Worm (Caenorhabditis elegans) whole organism, L2 larva: ENCODE data around the gene F56D3.1.

Experiments
- F13H6.1 ChIP-seq: sonication (generic microtip); optimal IDR thresholded peaks from 2 replicates; lab custom pipeline; 2016; ENCODE audit warnings: missing genetic modification characterization, missing compliant biosample characterization
- Y55F3AM.14 ChIP-seq: fragments of 200-800 bp; sonication (Bioruptor generic); optimal IDR thresholded peaks from 2 replicates; lab custom pipeline; 2018; ENCODE audit warnings: mild to moderate bottlenecking, missing genetic modification characterization, missing compliant biosample characterization
- alr-1 ChIP-seq: fragments of 150-350 bp; optimal IDR thresholded peaks from 2 replicates; lab custom pipeline; 2014; ENCODE audit warnings: missing biosample characterization, missing genetic modification characterization
- aly-2 ChIP-seq: fragments of 150-350 bp; optimal IDR thresholded peaks from 2 replicates; lab custom pipeline; 2014; ENCODE audit warnings: missing biosample characterization, missing genetic modification characterization
- ama-1 ChIP-seq: fragments of 150-350 bp; optimal IDR thresholded peaks from 2 replicates; lab custom pipeline; 2018; ENCODE audit warnings: inconsistent platforms
- ceh-16 ChIP-seq: fragments of 150-350 bp; optimal IDR thresholded peaks from 2 replicates; lab custom pipeline; 2014; ENCODE audit warnings: missing biosample characterization, missing genetic modification characterization
- ceh-82 ChIP-seq: fragments of 150-350 bp; optimal IDR thresholded peaks from 2 replicates; lab custom pipeline; 2014; ENCODE audit warnings: missing biosample characterization, missing genetic modification characterization
- egl-27 ChIP-seq: sonication (generic microtip); optimal IDR thresholded peaks from 3 replicates; lab custom pipeline; 2017; ENCODE audit warnings: missing biosample characterization, missing genetic modification reagents, missing genetic modification characterization
- elt-1 ChIP-seq: fragments of 150-350 bp; optimal IDR thresholded peaks from 2 replicates; lab custom pipeline; 2014; ENCODE audit warnings: missing biosample characterization, missing genetic modification characterization
- elt-3 ChIP-seq: sonication (generic microtip); optimal IDR thresholded peaks from 2 replicates; lab custom pipeline; 2017; ENCODE audit warnings: missing biosample characterization, missing genetic modification characterization
- gmeb-1 ChIP-seq: fragments of 150-350 bp; optimal IDR thresholded peaks from 2 replicates; lab custom pipeline; 2014; ENCODE audit warnings: missing biosample characterization, missing genetic modification characterization
- lin-11 ChIP-seq: fragments of 150-350 bp; sonication (generic microtip); optimal IDR thresholded peaks from 2 replicates; lab custom pipeline; 2014; ENCODE audit warnings: missing biosample characterization, missing genetic modification characterization, inconsistent platforms, mixed read lengths
- lin-13 ChIP-seq: fragments of 150-350 bp; optimal IDR thresholded peaks from 2 replicates; lab custom pipeline; 2014; ENCODE audit warnings: missing biosample characterization, missing genetic modification reagents, missing genetic modification characterization
- lin-39 ChIP-seq: fragments of 150-350 bp; optimal IDR thresholded peaks from 2 replicates; lab custom pipeline; 2014; ENCODE audit warnings: missing biosample characterization, missing genetic modification reagents, missing genetic modification characterization
- lsy-2 ChIP-seq, 2 experiments: fragments of 150-350 bp in 1 of 2; sonication (generic microtip) in 1 of 2; optimal IDR thresholded peaks; 2 replicates each; lab custom pipeline; 2014 to 2017; ENCODE audit warnings: missing biosample characterization in 2 of 2, missing genetic modification characterization in 2 of 2
- mab-5 ChIP-seq: fragments of 150-350 bp; optimal IDR thresholded peaks from 2 replicates; lab custom pipeline; 2014; ENCODE audit warnings: missing biosample characterization, missing genetic modification characterization
- mbf-1 ChIP-seq: sonication (generic microtip); optimal IDR thresholded peaks from 2 replicates; lab custom pipeline; 2017; ENCODE audit warnings: missing biosample characterization, missing genetic modification characterization
- mdl-1 ChIP-seq, 2 experiments: fragments of 150-350 bp in 1 of 2; sonication (generic microtip) in 1 of 2; optimal IDR thresholded peaks; 2 replicates each; lab custom pipeline; 2017; ENCODE audit warnings: missing biosample characterization in 2 of 2, missing genetic modification characterization in 2 of 2
- nhr-10 ChIP-seq: sonication (generic microtip); optimal IDR thresholded peaks from 2 replicates; lab custom pipeline; 2017; ENCODE audit warnings: missing biosample characterization, missing genetic modification characterization
- nhr-11 ChIP-seq: fragments of 150-350 bp; optimal IDR thresholded peaks from 2 replicates; lab custom pipeline; 2014; ENCODE audit warnings: missing biosample characterization, missing genetic modification characterization
- nhr-12 ChIP-seq: fragments of 150-350 bp; optimal IDR thresholded peaks from 2 replicates; lab custom pipeline; 2014; ENCODE audit warnings: missing biosample characterization, missing genetic modification characterization
- nhr-129 ChIP-seq: fragments of 150-350 bp; optimal IDR thresholded peaks from 2 replicates; lab custom pipeline; 2014; ENCODE audit warnings: missing biosample characterization, missing genetic modification characterization
- nhr-237 ChIP-seq: fragments of 150-350 bp; optimal IDR thresholded peaks from 2 replicates; lab custom pipeline; 2014; ENCODE audit warnings: missing biosample characterization, missing genetic modification characterization
- nhr-25 ChIP-seq: fragments of 150-350 bp; sonication (generic microtip); optimal IDR thresholded peaks from 3 replicates; lab custom pipeline; 2014; ENCODE audit warnings: missing biosample characterization, missing genetic modification characterization
- nhr-6 ChIP-seq: fragments of 150-350 bp; optimal IDR thresholded peaks from 2 replicates; lab custom pipeline; 2014; ENCODE audit warnings: missing biosample characterization, missing genetic modification characterization
- nhr-77 ChIP-seq: fragments of 150-350 bp; optimal IDR thresholded peaks from 2 replicates; lab custom pipeline; 2014; ENCODE audit warnings: missing biosample characterization, missing genetic modification characterization
- peb-1 ChIP-seq: fragments of 150-350 bp; optimal IDR thresholded peaks from 2 replicates; lab custom pipeline; 2014; ENCODE audit warnings: missing biosample characterization, missing genetic modification characterization
- sem-4 ChIP-seq: fragments of 150-350 bp; optimal IDR thresholded peaks from 2 replicates; lab custom pipeline; 2014; ENCODE audit warnings: missing biosample characterization, missing genetic modification reagents, missing genetic modification characterization
- skn-1 ChIP-seq: sonication (generic microtip); optimal IDR thresholded peaks from 2 replicates; lab custom pipeline; 2017; ENCODE audit warnings: missing biosample characterization, missing genetic modification characterization
- sma-9 ChIP-seq, 2 experiments: fragments of 150-350 bp in 1 of 2; sonication (generic microtip) in 1 of 2; optimal IDR thresholded peaks; 2 replicates each; lab custom pipeline; 2014 to 2016; ENCODE audit warnings: missing genetic modification characterization in 2 of 2, mild to moderate bottlenecking in 1 of 2, missing biosample characterization in 1 of 2, missing compliant biosample characterization in 1 of 2, missing genetic modification reagents in 1 of 2, moderate library complexity in 1 of 2
- snpc-4 ChIP-seq: fragments of 150-350 bp; optimal IDR thresholded peaks from 2 replicates; lab custom pipeline; 2014; ENCODE audit warnings: missing biosample characterization, missing genetic modification characterization
- unc-39 ChIP-seq: fragments of 150-350 bp; optimal IDR thresholded peaks from 2 replicates; lab custom pipeline; 2014; ENCODE audit warnings: missing biosample characterization, missing genetic modification characterization
- unc-55 ChIP-seq: fragments of 150-350 bp; sonication (generic microtip); optimal IDR thresholded peaks from 3 replicates; lab custom pipeline; 2014; ENCODE audit warnings: missing biosample characterization, missing genetic modification reagents, missing genetic modification characterization
- unc-62 ChIP-seq: fragments of 150-350 bp; optimal IDR thresholded peaks from 2 replicates; lab custom pipeline; 2014; ENCODE audit warnings: missing biosample characterization, missing genetic modification reagents, missing genetic modification characterization
- zag-1 ChIP-seq: fragments of 150-350 bp; optimal IDR thresholded peaks from 2 replicates; lab custom pipeline; 2014; ENCODE audit warnings: missing biosample characterization, missing genetic modification characterization
- ztf-1 ChIP-seq: fragments of 200-800 bp; sonication (Bioruptor generic); conservative IDR thresholded peaks from 2 replicates; pipeline ENCODE4 v1.3.6; 2022; ENCODE audit warnings: missing genetic modification characterization, missing compliant biosample characterization
- ztf-11 ChIP-seq: sonication (generic microtip); optimal IDR thresholded peaks from 2 replicates; lab custom pipeline; 2017; ENCODE audit warnings: missing biosample characterization, missing genetic modification characterization
- ztf-4 ChIP-seq: fragments of 150-350 bp; optimal IDR thresholded peaks from 2 replicates; lab custom pipeline; 2014; ENCODE audit warnings: missing biosample characterization, missing genetic modification characterization

Gene F56D3.1

DNA sequence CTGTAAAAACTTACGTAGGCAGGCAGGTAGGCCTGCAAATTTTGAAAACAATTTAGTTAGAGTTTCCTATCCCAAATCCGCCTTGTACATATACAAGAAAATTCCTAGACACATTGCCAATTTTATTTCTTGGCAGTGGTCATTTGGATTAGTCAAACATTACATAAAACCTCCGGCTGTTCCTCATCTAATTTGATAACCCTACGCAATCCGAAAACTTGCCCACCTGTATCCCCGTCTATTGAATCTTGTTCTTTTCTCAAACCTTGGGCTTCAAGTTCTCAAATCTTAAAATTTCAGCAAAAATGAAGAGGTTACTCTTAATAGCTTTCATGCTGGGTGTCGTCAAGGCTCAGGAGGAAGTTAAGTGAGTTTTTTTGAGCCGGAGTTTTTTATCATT is at the start of gene F56D3.1:
F56D3.1 (plus strand) TSS at position 301 of the 400 bp plus-strand sequence.
- TF ChIP-seq skn-1 (tag; lab: Kevin White, UChicago) (no peak), lin-13 (GFP tag; lab: Kevin White, UChicago) (no peak), nhr-25 (tag; lab: Kevin White, UChicago) (no peak), lin-11 (tag; lab: Kevin White, UChicago) (no peak), nhr-10 (tag; lab: Kevin White, UChicago) (no peak), ceh-16 (tag; lab: Kevin White, UChicago) (no peak), nhr-11 (no peak), aly-2 (tag; lab: Kevin White, UChicago) (no peak), sem-4 (tag; lab: Kevin White, UChicago) (no peak), nhr-237 (tag; lab: Kevin White, UChicago) (no peak), snpc-4 (no peak), ama-1 (no peak), unc-62 (no peak), ceh-82 (no peak), ztf-1 (GFP tag; lab: Robert Waterston, UW) (no peak), alr-1 (tag; lab: Kevin White, UChicago) (no peak), nhr-77 (tag; lab: Kevin White, UChicago) (no peak), zag-1 (tag; lab: Kevin White, UChicago) (no peak), nhr-129 (tag; lab: Kevin White, UChicago) (no peak), nhr-6 (tag; lab: Kevin White, UChicago) (no peak)
- TF ChIP-seq, all 48 proteins: peak for 0

DNA sequence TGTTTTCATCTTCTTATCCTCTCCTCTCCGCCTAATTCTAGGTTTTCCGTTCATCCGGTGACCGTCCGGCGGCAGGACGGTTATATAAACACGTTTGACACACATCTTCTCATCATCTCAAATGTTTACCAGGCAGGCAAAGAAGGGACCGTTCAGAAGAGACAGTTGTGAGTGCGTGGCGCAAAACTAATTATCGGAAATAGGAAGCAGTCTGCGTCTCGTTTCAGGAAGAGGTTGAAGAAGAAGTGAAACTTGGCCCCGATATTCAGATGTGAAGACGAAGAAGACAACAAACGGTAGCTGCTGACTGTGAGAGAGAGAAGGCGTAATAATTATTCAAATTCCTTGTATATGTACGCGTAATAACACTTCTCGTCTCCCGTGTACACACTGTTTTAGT is 47.4 kb upstream of the F56D3.1 start:
- TF ChIP-seq ceh-82 (no peak), mab-5 (tag; lab: Kevin White, UChicago) (no peak), lsy-2 (tag; optimal IDR thresholded peaks at IDR 0.05; lab: Kevin White, UChicago) (no peak), sma-9 (GFP tag; optimal IDR thresholded peaks at IDR 0.05; lab: Kevin White, UChicago) (no peak), sma-9 (tag; optimal IDR thresholded peaks at IDR 0.05; lab: Kevin White, UChicago) (no peak), skn-1 (tag; lab: Kevin White, UChicago) (no peak), ztf-11 (tag; lab: Kevin White, UChicago) (no peak), lin-13 (GFP tag; lab: Kevin White, UChicago) (no peak), unc-62 (no peak), F13H6.1 (tag; lab: Kevin White, UChicago) (no peak), nhr-129 (tag; lab: Kevin White, UChicago) (no peak), zag-1 (tag; lab: Kevin White, UChicago) (no peak), nhr-12 (tag; lab: Kevin White, UChicago) (no peak), sem-4 (tag; lab: Kevin White, UChicago) (no peak), nhr-10 (tag; lab: Kevin White, UChicago) (no peak), ztf-4 (tag; lab: Kevin White, UChicago) (no peak)

DNA sequence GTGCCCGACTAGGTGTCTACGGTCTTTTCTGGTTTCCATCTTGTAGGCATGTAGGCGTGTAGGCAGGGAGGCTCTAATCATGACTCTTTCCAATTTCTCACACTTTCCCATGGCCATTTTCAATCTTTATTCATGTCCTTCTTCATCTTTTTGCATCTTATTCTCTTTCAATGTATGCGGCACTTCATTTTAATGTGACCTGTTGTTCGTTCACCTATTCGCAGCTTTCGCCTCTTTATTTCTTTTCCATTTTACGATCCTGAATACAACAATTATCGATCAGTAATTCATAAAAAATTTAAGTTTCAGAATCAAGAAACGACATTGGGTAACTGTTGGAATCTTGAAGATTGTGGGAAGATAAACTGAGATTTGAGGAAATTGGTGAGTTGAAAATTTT is 45.7 kb upstream of the F56D3.1 start, which contains the start of gene rhgf-2:
rhgf-2 (plus strand) TSS at position 301 of the 400 bp plus-strand sequence.
- TF ChIP-seq unc-62 (no peak), mdl-1 (tag; optimal IDR thresholded peaks at IDR 0.05; lab: Kevin White, UChicago) (no peak), peb-1 (tag; lab: Kevin White, UChicago) (no peak), elt-1 (tag; lab: Kevin White, UChicago) (no peak), egl-27 (tag; lab: Kevin White, UChicago) (no peak), nhr-77 (tag; lab: Kevin White, UChicago) (no peak), lsy-2 (tag; optimal IDR thresholded peaks at IDR 0.05; lab: Kevin White, UChicago) (no peak), lin-11 (tag; lab: Kevin White, UChicago) (no peak), F13H6.1 (tag; lab: Kevin White, UChicago) (no peak), sem-4 (tag; lab: Kevin White, UChicago) (no peak), lin-39 (tag; lab: Kevin White, UChicago) (no peak)

DNA sequence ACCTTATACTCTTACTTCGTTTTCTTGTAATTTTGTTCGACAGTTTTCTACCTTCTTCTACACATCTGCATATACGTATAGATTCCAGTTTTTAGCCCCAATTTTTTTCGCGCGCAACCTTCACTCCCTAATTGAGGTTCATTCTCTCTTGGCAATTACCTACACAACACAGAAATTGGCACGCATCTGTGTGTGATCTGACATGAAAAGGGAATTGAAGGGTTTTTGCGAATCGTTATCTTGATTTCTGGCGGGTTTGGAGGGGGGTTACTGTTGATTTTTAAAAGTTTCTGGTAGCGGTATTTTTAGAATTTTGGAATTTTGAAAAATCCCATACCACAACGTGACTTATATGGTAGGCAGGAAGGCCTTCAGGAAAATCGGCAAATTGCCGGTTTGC is 43.4 kb upstream of the F56D3.1 start:
- TF ChIP-seq alr-1 (tag; lab: Kevin White, UChicago) = no peak
- TF ChIP-seq elt-3 (tag; lab: Kevin White, UChicago) = no peak
- no peak for TF ChIP-seq sma-9 (GFP tag; optimal IDR thresholded peaks at IDR 0.05; lab: Kevin White, UChicago)
- TF ChIP-seq sma-9 (tag; optimal IDR thresholded peaks at IDR 0.05; lab: Kevin White, UChicago) = no peak
- TF ChIP-seq F13H6.1 (tag; lab: Kevin White, UChicago) = no peak
- no peak for TF ChIP-seq mbf-1 (tag; lab: Kevin White, UChicago)
- no peak for TF ChIP-seq gmeb-1
- no peak for TF ChIP-seq unc-55 (GFP tag; lab: Kevin White, UChicago)
- no peak for TF ChIP-seq lin-11 (tag; lab: Kevin White, UChicago)
- TF ChIP-seq Y55F3AM.14 (GFP tag; lab: Kevin White, UChicago) = no peak
- TF ChIP-seq nhr-129 (tag; lab: Kevin White, UChicago) = no peak
- no peak for TF ChIP-seq nhr-6 (tag; lab: Kevin White, UChicago)
- no peak for TF ChIP-seq ceh-16 (tag; lab: Kevin White, UChicago)
- no peak for TF ChIP-seq unc-39 (tag; lab: Kevin White, UChicago)
- TF ChIP-seq nhr-11 = no peak
- TF ChIP-seq nhr-77 (tag; lab: Kevin White, UChicago) = no peak
- TF ChIP-seq ama-1 = no peak
